Worm (Caenorhabditis elegans) whole organism, early embryonic: ENCODE measurements around the gene elo-7.

Source experiments
- B0310.2 ChIP-seq: sonication (generic microtip); optimal IDR thresholded peaks from 2 replicates; lab custom pipeline; 2016; ENCODE audit warnings: mild to moderate bottlenecking, missing genetic modification characterization, missing compliant biosample characterization
- F13C5.2 ChIP-seq: sonication (generic microtip); optimal IDR thresholded peaks from 2 replicates; lab custom pipeline; 2017; ENCODE audit warnings: mild to moderate bottlenecking, missing genetic modification characterization, inconsistent platforms, missing compliant biosample characterization
- aly-1 ChIP-seq: sonication (generic microtip); optimal IDR thresholded peaks from 2 replicates; lab custom pipeline; 2016; ENCODE audit warnings: missing genetic modification characterization, missing compliant biosample characterization
- ama-1 ChIP-seq: fragments of 150-350 bp; optimal IDR thresholded peaks from 2 replicates; lab custom pipeline; 2014
- ceh-13 ChIP-seq: fragments of 200-800 bp; sonication (Bioruptor generic); optimal IDR thresholded peaks from 2 replicates; lab custom pipeline; 2018; ENCODE audit warnings: mild to moderate bottlenecking, missing genetic modification characterization, missing compliant biosample characterization
- ceh-36 ChIP-seq: sonication (generic microtip); optimal IDR thresholded peaks from 2 replicates; lab custom pipeline; 2016; ENCODE audit warnings: missing genetic modification characterization, inconsistent platforms, missing compliant biosample characterization
- ets-7 ChIP-seq: sonication (generic microtip); optimal IDR thresholded peaks from 2 replicates; lab custom pipeline; 2016; ENCODE audit warnings: missing genotype, missing genetic modification characterization, missing compliant biosample characterization
- flt-1 ChIP-seq: fragments of 200-800 bp; sonication (Bioruptor generic); IDR thresholded peaks from 2 replicates; pipeline ENCODE4 v1.3.6; 2022; ENCODE audit warnings: missing genetic modification characterization, missing compliant biosample characterization
- hmbx-1 ChIP-seq: sonication (generic microtip); optimal IDR thresholded peaks from 2 replicates; lab custom pipeline; 2016; ENCODE audit warnings: mild to moderate bottlenecking, missing genetic modification characterization, missing compliant biosample characterization
- hmg-4 ChIP-seq: fragments of 200-800 bp; sonication (Bioruptor generic); optimal IDR thresholded peaks from 2 replicates; lab custom pipeline; 2018; ENCODE audit warnings: mild to moderate bottlenecking, missing genetic modification characterization, missing compliant biosample characterization
- hnd-1 ChIP-seq: sonication (generic microtip); optimal IDR thresholded peaks from 2 replicates; lab custom pipeline; 2016; ENCODE audit warnings: missing genetic modification characterization, missing compliant biosample characterization
- pes-1 ChIP-seq: fragments of 200-800 bp; sonication (Bioruptor generic); IDR thresholded peaks from 2 replicates; pipeline ENCODE4 v1.3.6; 2022; ENCODE audit warnings: missing genetic modification reagents, missing genetic modification characterization, missing compliant biosample characterization
- scrt-1 ChIP-seq: fragments of 200-800 bp; sonication (Bioruptor generic); IDR thresholded peaks from 2 replicates; pipeline ENCODE4 v1.3.6; 2022; ENCODE audit warnings: missing genetic modification characterization, missing compliant biosample characterization
- sea-1 ChIP-seq: fragments of 200-800 bp; sonication (Bioruptor generic); conservative IDR thresholded peaks from 2 replicates; pipeline ENCODE4 v1.3.6; 2022; ENCODE audit warnings: missing genetic modification characterization, missing compliant biosample characterization
- tbx-11 ChIP-seq: fragments of 200-800 bp; sonication (Bioruptor generic); IDR thresholded peaks from 2 replicates; pipeline ENCODE4 v1.3.6; 2022; ENCODE audit warnings: missing genetic modification characterization, missing compliant biosample characterization
- tbx-37 ChIP-seq: fragments of 200-800 bp; sonication (Bioruptor generic); conservative IDR thresholded peaks from 2 replicates; pipeline ENCODE4 v1.3.6; 2022; ENCODE audit warnings: missing genetic modification reagents, missing genetic modification characterization, missing compliant biosample characterization
- tra-4 ChIP-seq: sonication (generic microtip); optimal IDR thresholded peaks from 2 replicates; lab custom pipeline; 2017; ENCODE audit warnings: missing genetic modification characterization, missing compliant biosample characterization

Gene elo-7

DNA sequence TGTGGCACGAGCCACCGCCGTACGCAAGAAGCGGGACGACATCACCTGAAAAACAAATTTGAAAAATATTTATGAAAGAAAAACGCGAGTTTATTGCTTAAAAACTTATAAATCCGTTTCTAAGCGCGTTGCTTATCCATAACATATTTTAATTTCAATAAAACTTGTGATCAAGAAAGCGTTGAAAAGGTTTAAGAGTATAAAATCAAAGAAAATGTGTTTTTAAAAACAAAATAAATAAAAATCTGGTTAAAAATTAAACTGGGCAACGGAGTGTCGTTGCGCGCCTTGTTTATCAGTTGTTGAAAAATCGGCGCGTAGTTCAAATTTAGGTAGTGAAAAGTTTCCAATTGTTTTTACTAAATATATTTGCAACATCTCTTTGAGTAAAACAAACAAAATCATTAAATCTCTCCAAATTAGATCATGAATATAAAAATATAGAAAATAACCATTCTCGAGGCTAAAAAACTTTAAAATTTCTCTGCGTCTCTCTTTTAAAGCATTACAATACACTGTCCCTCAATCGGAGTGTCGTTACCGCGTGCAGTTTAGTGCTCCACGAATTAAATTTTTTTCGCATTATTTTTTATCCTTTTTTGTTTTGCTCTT lies 4.8 kb upstream of the elo-7 start, which contains the start of gene ndua-5:
TSS of gene ndua-5 (minus strand) at position 51 of the 612 bp plus-strand sequence.
- no peak for TF ChIP-seq aly-1 (tag; lab: Kevin White, UChicago)
- TF ChIP-seq F13C5.2 (tag; lab: Kevin White, UChicago), result peak; percentile 11

DNA sequence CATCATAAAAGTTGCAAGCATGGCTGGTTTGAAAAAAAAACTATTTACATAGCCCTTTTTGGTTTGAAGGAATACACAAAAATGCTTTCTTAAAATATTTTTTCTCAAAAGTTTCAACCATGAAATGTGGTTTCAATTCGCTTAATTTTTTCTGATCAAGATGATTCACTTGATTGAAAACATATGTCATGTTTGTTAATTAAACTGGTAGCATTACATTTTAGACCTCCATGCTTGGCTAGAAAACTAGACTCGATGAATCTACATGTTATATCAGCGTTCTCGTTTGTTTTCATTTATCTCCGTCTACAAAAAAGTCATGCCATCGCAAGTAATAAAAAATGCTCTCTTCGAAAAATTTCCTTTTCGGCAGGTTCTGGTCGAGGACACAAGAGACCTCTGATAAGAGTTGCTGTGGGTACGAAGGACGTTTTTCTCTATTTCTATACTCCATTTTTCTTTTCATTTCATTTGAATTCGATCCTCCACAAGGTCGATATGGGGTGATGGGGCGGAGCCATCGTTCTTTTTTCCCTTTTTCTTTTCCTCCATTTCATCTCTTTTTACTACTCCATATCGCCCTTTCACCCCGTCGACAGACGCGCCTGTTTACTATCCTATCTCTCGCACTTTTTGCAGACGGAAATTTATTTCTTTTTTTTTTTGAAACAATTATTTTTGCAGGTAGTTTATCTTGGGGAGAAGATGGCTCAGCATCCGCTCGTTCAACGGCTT lies 3.9 kb upstream of the elo-7 start, which contains the start of gene elo-1:
TSS of gene elo-1 (plus strand) at position 685 of the 735 bp plus-strand sequence.
- TF ChIP-seq hmg-4 (no peak), ceh-13 (GFP tag; lab: Kevin White, UChicago) (no peak), hnd-1 (tag; lab: Kevin White, UChicago) (no peak), flt-1 (GFP tag; lab: Robert Waterston, UW) (no peak), pes-1 (GFP tag; lab: Robert Waterston, UW) (no peak), ama-1 (no peak), B0310.2 (tag; lab: Kevin White, UChicago) (no peak), ceh-36 (no peak), hmbx-1 (tag; lab: Kevin White, UChicago) (no peak), tbx-37 (GFP tag; lab: Robert Waterston, UW) (no peak), tbx-11 (no peak), F13C5.2 (tag; lab: Kevin White, UChicago) (no peak), ets-7 (no peak), sea-1 (GFP tag; lab: Robert Waterston, UW) (no peak), scrt-1 (GFP tag; lab: Robert Waterston, UW) (no peak), aly-1 (tag; lab: Kevin White, UChicago) (no peak), tra-4 (no peak)

DNA sequence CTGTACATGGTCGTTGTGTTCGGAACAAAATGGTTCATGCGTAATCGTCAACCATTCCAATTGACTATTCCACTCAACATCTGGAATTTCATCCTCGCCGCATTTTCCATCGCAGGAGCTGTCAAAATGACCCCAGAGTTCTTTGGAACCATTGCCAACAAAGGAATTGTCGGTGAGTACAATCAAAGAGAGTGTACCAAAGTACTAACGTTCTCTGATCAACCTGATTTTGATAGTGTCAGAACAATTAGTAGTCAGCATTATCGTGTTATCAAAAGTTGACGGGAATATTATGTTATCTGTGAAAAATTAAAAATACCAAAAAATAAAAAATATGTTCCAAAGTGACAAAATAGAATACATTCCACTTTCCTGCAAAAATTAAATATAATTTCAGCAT lies 2.7 kb upstream of the elo-7 start:
- no peak for TF ChIP-seq aly-1 (tag; lab: Kevin White, UChicago)
- TF ChIP-seq ceh-36, result no peak

DNA sequence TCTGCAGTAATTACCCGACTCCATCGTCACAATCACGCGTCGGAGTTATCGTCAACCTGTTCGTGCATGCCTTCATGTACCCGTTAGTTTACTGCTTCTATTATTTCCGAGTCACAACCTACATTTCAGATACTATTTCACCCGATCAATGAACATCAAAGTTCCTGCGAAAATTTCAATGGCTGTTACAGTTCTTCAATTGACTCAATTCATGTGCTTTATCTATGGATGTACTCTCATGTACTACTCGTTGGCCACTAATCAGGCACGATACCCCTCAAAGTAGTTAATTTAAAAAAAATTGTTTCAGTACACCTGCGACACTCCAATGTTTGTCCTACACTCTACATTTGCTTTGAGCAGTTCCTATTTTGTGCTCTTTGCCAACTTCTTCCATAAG lies 1.0 kb downstream of the elo-7 start:
- no peak for TF ChIP-seq hmg-4
- TF ChIP-seq flt-1 (GFP tag; lab: Robert Waterston, UW), result no peak
- no peak for TF ChIP-seq tra-4
- TF ChIP-seq ceh-13 (GFP tag; lab: Kevin White, UChicago), result no peak
- no peak for TF ChIP-seq hnd-1 (tag; lab: Kevin White, UChicago)
- no peak for TF ChIP-seq tbx-11
- TF ChIP-seq ama-1, result no peak
- TF ChIP-seq hmbx-1 (tag; lab: Kevin White, UChicago), result no peak
- TF ChIP-seq ceh-36, result no peak
- no peak for TF ChIP-seq pes-1 (GFP tag; lab: Robert Waterston, UW)
- TF ChIP-seq sea-1 (GFP tag; lab: Robert Waterston, UW), result no peak
- no peak for TF ChIP-seq tbx-37 (GFP tag; lab: Robert Waterston, UW)
- no peak for TF ChIP-seq B0310.2 (tag; lab: Kevin White, UChicago)
- no peak for TF ChIP-seq F13C5.2 (tag; lab: Kevin White, UChicago)
- no peak for TF ChIP-seq scrt-1 (GFP tag; lab: Robert Waterston, UW)
- no peak for TF ChIP-seq ets-7

- TF ChIP-seq F13C5.2 (tag; lab: Kevin White, UChicago) (no peak), tbx-11 (no peak), ceh-36 (no peak), tra-4 (no peak), scrt-1 (GFP tag; lab: Robert Waterston, UW) (no peak), tbx-37 (GFP tag; lab: Robert Waterston, UW) (no peak), hnd-1 (tag; lab: Kevin White, UChicago) (no peak), hmg-4 (no peak), sea-1 (GFP tag; lab: Robert Waterston, UW) (no peak), ceh-13 (GFP tag; lab: Kevin White, UChicago) (no peak), ets-7 (no peak)
These were observed 3.3 kb downstream of the elo-7 start, which contains the start of gene F56H11.2 for ce11 chrIV:9533071-9533470. F56H11.2 (minus strand) TSS chrIV:9533171.

ce11 chrIV:9534342-9534741 lies 4.6 kb downstream of the elo-7 start:
- no peak for TF ChIP-seq ceh-36
- TF ChIP-seq sea-1 (GFP tag; lab: Robert Waterston, UW), result no peak
- no peak for TF ChIP-seq hmg-4
- TF ChIP-seq tbx-37 (GFP tag; lab: Robert Waterston, UW), result no peak
- TF ChIP-seq tbx-11, result no peak
- TF ChIP-seq hnd-1 (tag; lab: Kevin White, UChicago), result no peak
- no peak for TF ChIP-seq scrt-1 (GFP tag; lab: Robert Waterston, UW)
- no peak for TF ChIP-seq F13C5.2 (tag; lab: Kevin White, UChicago)
- TF ChIP-seq hmbx-1 (tag; lab: Kevin White, UChicago), result no peak
- TF ChIP-seq ama-1, result no peak
- no peak for TF ChIP-seq ceh-13 (GFP tag; lab: Kevin White, UChicago)
- TF ChIP-seq flt-1 (GFP tag; lab: Robert Waterston, UW), result no peak
- no peak for TF ChIP-seq aly-1 (tag; lab: Kevin White, UChicago)
- TF ChIP-seq B0310.2 (tag; lab: Kevin White, UChicago), result no peak
- TF ChIP-seq pes-1 (GFP tag; lab: Robert Waterston, UW), result no peak
- no peak for TF ChIP-seq ets-7
- TF ChIP-seq tra-4, result no peak

ce11 chrIV:9535105-9535504 lies 5.4 kb downstream of the elo-7 start:
- TF ChIP-seq hnd-1 (tag; lab: Kevin White, UChicago) (no peak), pes-1 (GFP tag; lab: Robert Waterston, UW) (no peak), B0310.2 (tag; lab: Kevin White, UChicago) (no peak), flt-1 (GFP tag; lab: Robert Waterston, UW) (no peak), tra-4 (no peak), ama-1 (no peak), sea-1 (GFP tag; lab: Robert Waterston, UW) (no peak), F13C5.2 (tag; lab: Kevin White, UChicago) (no peak), hmg-4 (no peak), ets-7 (no peak), ceh-36 (no peak), aly-1 (tag; lab: Kevin White, UChicago) (no peak), scrt-1 (GFP tag; lab: Robert Waterston, UW) (no peak), ceh-13 (GFP tag; lab: Kevin White, UChicago) (no peak), tbx-11 (no peak), tbx-37 (GFP tag; lab: Robert Waterston, UW) (no peak), hmbx-1 (tag; lab: Kevin White, UChicago) (no peak)
